Fruit fly (Drosophila melanogaster) whole organism, embryonic: ENCODE measurements around the gene CG10738.

Source experiments
- Antp ChIP-seq: fragments of 200-800 bp; sonication (Bioruptor generic); optimal IDR thresholded peaks from 3 replicates; lab custom pipeline; 2016; ENCODE audit warnings: missing biosample characterization, missing genetic modification characterization
- Awh ChIP-seq: fragments of 200-800 bp; sonication (Bioruptor generic); IDR thresholded peaks from 2 replicates; pipeline ENCODE4, ENCODE4 v1.3.6; 2022; ENCODE audit warnings: missing biosample characterization, missing genetic modification characterization
- CG10147 ChIP-seq: fragments of 200-800 bp; sonication (Bioruptor generic); optimal IDR thresholded peaks from 2 replicates; lab custom pipeline; 2019; ENCODE audit warnings: missing biosample characterization, mild to moderate bottlenecking, missing genetic modification characterization, moderate library complexity
- CG10462 ChIP-seq: fragments of 200-800 bp; sonication (Bioruptor generic); optimal IDR thresholded peaks from 2 replicates; lab custom pipeline; 2016; ENCODE audit warnings: missing biosample characterization, missing genetic modification characterization
- CG12769 ChIP-seq: fragments of 200-800 bp; sonication (Bioruptor generic); optimal IDR thresholded peaks from 2 replicates; lab custom pipeline; 2019; ENCODE audit warnings: missing biosample characterization, mild to moderate bottlenecking, missing genetic modification characterization, moderate library complexity
- CG14014 ChIP-seq: fragments of 200-800 bp; sonication (Bioruptor generic); IDR thresholded peaks from 2 replicates; pipeline ENCODE4 v1.3.6; 2022; ENCODE audit warnings: missing biosample characterization, missing genetic modification characterization
- CG14441 ChIP-seq: fragments of 200-800 bp; sonication (Bioruptor generic); IDR thresholded peaks from 2 replicates; pipeline ENCODE4 v1.3.6; 2022; ENCODE audit warnings: missing biosample characterization, missing genetic modification characterization
- CG15269 ChIP-seq: fragments of 200-800 bp; sonication (Bioruptor generic); optimal IDR thresholded peaks from 2 replicates; lab custom pipeline; 2018; ENCODE audit warnings: missing biosample characterization, mild to moderate bottlenecking, missing genetic modification characterization, moderate library complexity
- CG1647 ChIP-seq: fragments of 200-800 bp; sonication (Bioruptor generic); optimal IDR thresholded peaks from 3 replicates; lab custom pipeline; 2016; ENCODE audit warnings: missing biosample characterization, missing genetic modification characterization
- CG16779 ChIP-seq: fragments of 200-800 bp; sonication (Bioruptor generic); IDR thresholded peaks from 2 replicates; pipeline ENCODE4 v1.3.6; 2022; ENCODE audit warnings: missing biosample characterization, missing genetic modification characterization
- CG2199 ChIP-seq: fragments of 200-800 bp; sonication (Bioruptor generic); IDR thresholded peaks from 3 replicates; pipeline ENCODE4 v1.3.6; 2022; ENCODE audit warnings: missing biosample characterization, missing genetic modification characterization
- CG2678 ChIP-seq: fragments of 200-800 bp; sonication (Bioruptor generic); optimal IDR thresholded peaks from 3 replicates; lab custom pipeline; 2019; ENCODE audit warnings: missing biosample characterization, mild to moderate bottlenecking, missing genetic modification characterization, moderate library complexity
- CG3065 ChIP-seq: fragments of 200-800 bp; sonication (Bioruptor generic); optimal IDR thresholded peaks from 2 replicates; lab custom pipeline; 2016; ENCODE audit warnings: missing biosample characterization, missing genetic modification characterization
- CG32772 ChIP-seq: fragments of 200-800 bp; sonication (Bioruptor generic); IDR thresholded peaks from 2 replicates; pipeline ENCODE4 v1.3.6; 2022; ENCODE audit warnings: missing biosample characterization, missing genetic modification characterization
- CG43689 ChIP-seq: fragments of 200-800 bp; sonication (Bioruptor generic); IDR thresholded peaks from 2 replicates; pipeline ENCODE4 v1.3.6; 2022; ENCODE audit warnings: missing biosample characterization, missing genetic modification characterization
- CG6175 ChIP-seq: fragments of 200-800 bp; sonication (Bioruptor generic); IDR thresholded peaks from 3 replicates; pipeline ENCODE4 v1.3.6; 2022; ENCODE audit warnings: missing biosample characterization, missing genetic modification characterization
- CG6813 ChIP-seq: fragments of 200-800 bp; sonication (Bioruptor generic); optimal IDR thresholded peaks from 2 replicates; lab custom pipeline; 2017; ENCODE audit warnings: missing biosample characterization, missing genetic modification characterization, mild to moderate bottlenecking, moderate library complexity, missing genetic modification reagents
- CG7357 ChIP-seq: fragments of 200-800 bp; sonication (Bioruptor generic); IDR thresholded peaks from 3 replicates; pipeline ENCODE4 v1.3.6; 2022; ENCODE audit warnings: missing biosample characterization, missing genetic modification characterization
- CG7963 ChIP-seq: fragments of 200-800 bp; sonication (Bioruptor generic); IDR thresholded peaks from 3 replicates; pipeline ENCODE4 v1.3.6; 2022; ENCODE audit warnings: missing biosample characterization, missing genetic modification characterization; ENCODE audit not compliant: partially characterized antibody
- CG7987 ChIP-seq: fragments of 200-800 bp; sonication (Bioruptor generic); optimal IDR thresholded peaks from 2 replicates; lab custom pipeline; 2018; ENCODE audit warnings: missing biosample characterization, mild to moderate bottlenecking, missing genetic modification characterization, moderate library complexity
- CG8388 ChIP-seq: fragments of 200-800 bp; sonication (Bioruptor generic); optimal IDR thresholded peaks from 2 replicates; lab custom pipeline; 2019; ENCODE audit warnings: missing biosample characterization, mild to moderate bottlenecking, missing genetic modification characterization, moderate library complexity
- CG9215 ChIP-seq: fragments of 200-800 bp; sonication (Bioruptor generic); IDR thresholded peaks from 2 replicates; pipeline ENCODE4 v1.3.6; 2022; ENCODE audit warnings: missing biosample characterization, missing genetic modification characterization
- CTCF ChIP-seq: fragments of 200-800 bp; sonication (Bioruptor generic); optimal IDR thresholded peaks from 2 replicates; lab custom pipeline; 2017; ENCODE audit warnings: missing biosample characterization, mild to moderate bottlenecking, missing genetic modification characterization, moderate library complexity
- Dbx ChIP-seq: fragments of 200-800 bp; sonication (Bioruptor generic); IDR thresholded peaks from 3 replicates; pipeline ENCODE4 v1.3.6; 2022; ENCODE audit warnings: missing biosample characterization, missing genetic modification characterization
- Deaf1 ChIP-seq: fragments of 200-800 bp; optimal IDR thresholded peaks from 3 replicates; lab custom pipeline; 2019; ENCODE audit warnings: missing biosample characterization, mild to moderate bottlenecking, missing genetic modification characterization, moderate library complexity
- HLH4C ChIP-seq: fragments of 200-800 bp; sonication (Bioruptor generic); IDR thresholded peaks from 3 replicates; pipeline ENCODE4 v1.3.6; 2022; ENCODE audit warnings: missing biosample characterization, missing genetic modification characterization; ENCODE audit not compliant: partially characterized antibody
- HmgD ChIP-seq: fragments of 200-800 bp; sonication (Bioruptor generic); optimal IDR thresholded peaks from 3 replicates; lab custom pipeline; 2016; ENCODE audit warnings: missing biosample characterization, missing genetic modification characterization
- Med ChIP-seq: fragments of 200-800 bp; sonication (Bioruptor generic); peaks from one replicate; lab custom pipeline; 2016; ENCODE audit warnings: missing biosample characterization, missing genetic modification characterization, mild to moderate bottlenecking, inconsistent platforms, moderate library complexity
- Scr ChIP-seq: fragments of 200-800 bp; sonication (Bioruptor generic); IDR thresholded peaks from 2 replicates; pipeline ENCODE4 v1.3.6; 2022; ENCODE audit warnings: missing biosample characterization, missing genetic modification characterization; ENCODE audit not compliant: partially characterized antibody
- Vsx1 ChIP-seq: fragments of 200-800 bp; sonication (Bioruptor generic); optimal IDR thresholded peaks from 2 replicates; lab custom pipeline; 2017; ENCODE audit warnings: missing biosample characterization, mild to moderate bottlenecking, missing genetic modification characterization, missing genetic modification reagents
- Xbp1 ChIP-seq: fragments of 200-800 bp; sonication (Bioruptor generic); optimal IDR thresholded peaks from 3 replicates; lab custom pipeline; 2016; ENCODE audit warnings: missing biosample characterization, mild to moderate bottlenecking, missing genetic modification characterization
- chinmo ChIP-seq: fragments of 200-800 bp; sonication (Bioruptor generic); IDR thresholded peaks from 4 replicates; pipeline ENCODE4 v1.3.6; 2022; ENCODE audit warnings: missing biosample characterization, missing genetic modification characterization; ENCODE audit not compliant: partially characterized antibody
- chm ChIP-seq: fragments of 200-800 bp; sonication (Bioruptor generic); IDR thresholded peaks from 2 replicates; pipeline ENCODE4 v1.3.6; 2022; ENCODE audit warnings: missing biosample characterization, missing genetic modification characterization
- dimm ChIP-seq: fragments of 200-800 bp; sonication (Bioruptor generic); IDR thresholded peaks from 2 replicates; pipeline ENCODE4 v1.3.6; 2022; ENCODE audit warnings: missing biosample characterization, missing genetic modification characterization
- disco-r ChIP-seq: fragments of 200-800 bp; sonication (Bioruptor generic); optimal IDR thresholded peaks from 2 replicates; lab custom pipeline; 2016; ENCODE audit warnings: missing biosample characterization, missing genetic modification characterization
- dmrt99B ChIP-seq: fragments of 200-800 bp; sonication (Bioruptor generic); optimal IDR thresholded peaks from 2 replicates; lab custom pipeline; 2018; ENCODE audit warnings: missing biosample characterization, mild to moderate bottlenecking, missing genetic modification characterization, moderate library complexity
- dysf ChIP-seq: fragments of 200-800 bp; sonication (Bioruptor generic); IDR thresholded peaks from 3 replicates; pipeline ENCODE4 v1.3.6; 2022; ENCODE audit warnings: missing biosample characterization, missing genetic modification characterization
- fd96Cb ChIP-seq: fragments of 200-800 bp; sonication (Bioruptor generic); optimal IDR thresholded peaks from 2 replicates; lab custom pipeline; 2018; ENCODE audit warnings: missing biosample characterization, mild to moderate bottlenecking, missing genetic modification characterization, moderate library complexity
- fu2 ChIP-seq: fragments of 200-800 bp; sonication (Bioruptor generic); optimal IDR thresholded peaks from 2 replicates; lab custom pipeline; 2016; ENCODE audit warnings: missing biosample characterization, missing genetic modification characterization
- gem ChIP-seq: fragments of 200-800 bp; sonication (Bioruptor generic); optimal IDR thresholded peaks from 2 replicates; lab custom pipeline; 2019; ENCODE audit warnings: missing biosample characterization, mild to moderate bottlenecking, missing genetic modification characterization, moderate library complexity
- ind ChIP-seq: fragments of 200-800 bp; sonication (Bioruptor generic); optimal IDR thresholded peaks from 3 replicates; lab custom pipeline; 2016; ENCODE audit warnings: missing biosample characterization, missing genetic modification characterization
- ken ChIP-seq: fragments of 200-800 bp; sonication (Bioruptor generic); IDR thresholded peaks from 3 replicates; pipeline ENCODE4 v1.3.6; 2022; ENCODE audit warnings: missing biosample characterization, missing genetic modification characterization
- phol ChIP-seq: fragments of 200-800 bp; sonication (Bioruptor generic); optimal IDR thresholded peaks from 3 replicates; lab custom pipeline; 2018; ENCODE audit warnings: missing biosample characterization, mild to moderate bottlenecking, missing genetic modification characterization, moderate library complexity
- schlank ChIP-seq: fragments of 200-800 bp; sonication (Bioruptor generic); optimal IDR thresholded peaks from 2 replicates; lab custom pipeline; 2018; ENCODE audit warnings: missing biosample characterization, mild to moderate bottlenecking, missing genetic modification characterization
- slbo ChIP-seq: fragments of 200-800 bp; sonication (Bioruptor generic); IDR thresholded peaks from 2 replicates; pipeline ENCODE4 v1.3.6; 2022; ENCODE audit warnings: missing biosample characterization, missing genetic modification characterization
- stc ChIP-seq: fragments of 200-800 bp; sonication (Bioruptor generic); IDR thresholded peaks from 2 replicates; pipeline ENCODE4 v1.3.6; 2022; ENCODE audit warnings: missing biosample characterization, missing genetic modification characterization
- sug ChIP-seq: fragments of 200-800 bp; optimal IDR thresholded peaks from 2 replicates; lab custom pipeline; 2019; ENCODE audit warnings: missing biosample characterization, mild to moderate bottlenecking, missing genetic modification characterization, moderate library complexity
- tup ChIP-seq: fragments of 200-800 bp; sonication (Bioruptor generic); optimal IDR thresholded peaks from 2 replicates; lab custom pipeline; 2016; ENCODE audit warnings: missing biosample characterization, mild to moderate bottlenecking, missing genetic modification characterization, moderate library complexity
- vvl ChIP-seq: fragments of 200-800 bp; sonication (Bioruptor generic); IDR thresholded peaks from 2 replicates; pipeline ENCODE4 v1.3.6; 2022; ENCODE audit warnings: missing biosample characterization, missing genetic modification characterization

CG10738 gene

dm6 chr3L:13488129-13488876 is 37.7 kb downstream of the CG10738 start (continued):
- TF ChIP-seq HmgD (no peak), Vsx1 (GFP tag; lab: Kevin White, UChicago) (no peak), ind (GFP tag; lab: Kevin White, UChicago) (no peak), vvl (GFP tag; lab: Robert Waterston, UW) (0 out of 2 replicates have a peak, but pooled peaks have one; percentile 36), CG6813 (GFP tag; lab: Kevin White, UChicago) (no peak), CG15269 (peak; percentile 3), Dbx (GFP tag; lab: Robert Waterston, UW) (0 out of 3 replicates have a peak, but pooled peaks have one; percentile 16), CG1647 (GFP tag; lab: Kevin White, UChicago) (no peak), CG3065 (GFP tag; lab: Kevin White, UChicago) (no peak), Deaf1 (peak; percentile 55), dmrt99B (tag; lab: Kevin White, UChicago) (peak; percentile 15), CG7963 (GFP tag; lab: Robert Waterston, UW) (no peak), CG14441 (GFP tag; lab: Robert Waterston, UW) (peak; percentile 29; the same call in 1 of the 2 replicates), CG10462 (no peak), CG32772 (GFP tag; lab: Robert Waterston, UW) (no peak), CG2199 (peak; percentile 80; the same call in 1 of the 3 replicates), Med (peak; percentile 64), Awh (GFP tag; lab: Robert Waterston, UW) (no peak), Xbp1 (GFP tag; lab: Kevin White, UChicago) (peak; percentile 2), phol (tag; lab: Kevin White, UChicago) (peak; percentile 25), gem (tag; lab: Kevin White, UChicago) (peak; percentile 9), CG7987 (GFP tag; lab: Kevin White, UChicago) (no peak), CG6175 (GFP tag; lab: Robert Waterston, UW) (peak; percentile 50; the same call in 1 of the 3 replicates), fd96Cb (tag; lab: Kevin White, UChicago) (no peak), CG16779 (GFP tag; lab: Robert Waterston, UW) (peak; percentile 33; the same call in 1 of the 2 replicates), HLH4C (GFP tag; lab: Robert Waterston, UW) (no peak), chm (0 out of 2 replicates have a peak, but pooled peaks have one; percentile 17), disco-r (GFP tag; lab: Kevin White, UChicago) (no peak), CG14014 (peak; percentile 35; the same call in 1 of the 2 replicates), Scr (GFP tag; lab: Robert Waterston, UW) (no peak), CG43689 (GFP tag; lab: Robert Waterston, UW) (no peak), CG2678 (tag; lab: Kevin White, UChicago) (peak; percentile 5), Antp (GFP tag; lab: Kevin White, UChicago) (peak; percentile 4), CG12769 (peak; percentile 86), sug (peak; percentile 28), CG10147 (no peak), dysf (GFP tag; lab: Robert Waterston, UW) (0 out of 3 replicates have a peak, but pooled peaks have one; percentile 20), CG7357 (GFP tag; lab: Robert Waterston, UW) (0 out of 3 replicates have a peak, but pooled peaks have one; percentile 25), ken (GFP tag; lab: Robert Waterston, UW) (0 out of 3 replicates have a peak, but pooled peaks have one; percentile 39), CG9215 (GFP tag; lab: Robert Waterston, UW) (0 out of 2 replicates have a peak, but pooled peaks have one; percentile 10), tup (GFP tag; lab: Kevin White, UChicago) (no peak), dimm (GFP tag; lab: Robert Waterston, UW) (no peak), stc (0 out of 2 replicates have a peak, but pooled peaks have one; percentile 13), CTCF (no peak), fu2 (no peak), CG8388 (GFP tag; lab: Kevin White, UChicago) (peak; percentile 88), chinmo (GFP tag; lab: Robert Waterston, UW) (0 out of 4 replicates have a peak, but pooled peaks have one; percentile 25), schlank (tag; lab: Kevin White, UChicago) (no peak), slbo (peak; percentile 39; the same call in 1 of the 2 replicates)
